Fruit fly (Drosophila melanogaster): Measurements from ENCODE around the gene Nrg.

Gene Nrg

DNA sequence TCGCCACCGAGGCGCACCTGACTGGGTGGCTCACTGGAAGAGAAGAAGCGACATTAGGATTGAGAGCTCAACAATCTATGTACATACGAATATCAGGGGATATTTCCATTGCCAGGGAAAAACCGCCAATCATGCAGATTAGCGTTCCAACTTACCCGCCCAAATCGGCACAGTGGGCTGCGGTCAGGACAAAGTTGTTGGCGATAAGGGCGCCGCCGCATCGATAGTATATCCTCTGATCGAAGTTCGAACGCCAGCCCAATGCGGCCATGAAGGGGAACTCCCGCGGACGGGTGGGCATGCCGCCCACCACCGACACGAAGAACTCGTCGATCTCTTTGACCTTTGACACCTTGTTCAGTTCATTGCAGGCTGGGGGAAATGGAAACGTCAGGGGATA lies 54.8 kb downstream of the Nrg start:
- no peak for TF ChIP-seq noc (tag; optimal IDR thresholded peaks at IDR 0.05)

DNA sequence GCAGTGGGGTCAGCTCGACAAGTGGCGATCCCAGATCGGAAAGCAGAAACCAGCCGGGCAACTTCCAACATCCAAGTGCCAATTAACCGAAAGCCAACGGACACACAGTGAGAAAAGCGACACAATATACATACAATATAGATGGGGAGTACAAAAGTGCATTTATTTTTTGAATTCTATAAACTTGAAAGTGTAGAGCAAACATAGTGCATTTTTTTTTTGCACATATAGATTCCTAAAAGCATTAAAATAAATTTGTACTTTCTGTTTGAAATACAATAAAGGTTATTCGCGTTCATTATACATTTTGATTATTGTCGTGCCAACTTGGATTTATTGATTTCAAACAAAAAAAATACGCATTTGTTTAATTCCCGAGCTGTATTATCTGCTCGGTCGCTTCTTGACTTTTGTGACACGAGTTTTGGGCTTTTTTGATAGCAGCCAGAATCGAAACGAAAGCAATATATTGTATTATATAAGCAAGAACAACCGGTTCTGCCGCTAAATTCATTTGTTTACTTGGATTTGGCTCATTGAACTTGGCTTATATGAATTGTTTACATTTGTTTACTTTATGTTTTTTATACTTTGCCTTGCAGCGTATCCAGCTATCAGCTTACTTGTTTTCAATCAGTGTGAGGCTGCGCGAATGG lies 55.9 kb downstream of the Nrg start, which contains the start of gene spirit:
Gene spirit, minus strand, starts transcription at position 655 of the 656 bp plus-strand sequence.
- TF ChIP-seq noc (tag; optimal IDR thresholded peaks at IDR 0.05), result no peak

DNA sequence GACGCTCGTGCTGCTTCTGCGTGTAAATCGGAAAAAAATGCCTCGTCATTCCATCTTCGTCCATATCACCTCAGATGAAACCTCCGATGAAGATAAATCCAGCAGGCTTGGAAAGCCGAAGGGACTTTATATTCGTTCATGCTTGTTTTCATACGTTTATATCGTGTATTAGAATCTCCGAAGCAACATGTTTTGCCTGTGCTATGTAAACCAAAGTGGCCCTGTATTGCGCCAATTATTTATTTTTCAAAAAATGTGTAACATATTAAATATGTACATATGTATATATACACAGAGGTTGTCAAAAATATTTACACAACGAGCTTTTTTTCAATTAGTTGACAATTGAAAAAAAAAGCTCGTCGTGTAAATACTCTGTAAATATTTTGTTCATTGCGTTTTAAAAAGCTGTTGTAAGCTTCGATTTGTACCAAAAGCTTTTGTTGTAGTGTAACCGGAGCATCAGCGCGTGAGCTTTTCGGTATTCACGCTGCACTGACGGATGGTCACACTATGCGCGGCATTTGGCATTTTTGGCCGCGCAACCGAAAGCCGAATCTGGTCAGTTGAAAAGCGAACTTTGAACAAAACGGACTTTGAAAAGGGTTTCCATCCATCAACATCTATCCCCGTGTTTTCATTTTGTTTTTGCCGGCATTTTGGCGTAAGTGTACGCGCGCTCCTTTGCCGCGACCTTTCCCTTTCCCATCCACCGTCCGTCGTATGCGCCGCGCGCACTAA lies 56.7 kb downstream of the Nrg start, which contains the start of gene CG12065:
Gene CG12065, plus strand, starts transcription at position 563 of the 741 bp plus-strand sequence.
- TF ChIP-seq noc (tag; optimal IDR thresholded peaks at IDR 0.05), result no peak

DNA sequence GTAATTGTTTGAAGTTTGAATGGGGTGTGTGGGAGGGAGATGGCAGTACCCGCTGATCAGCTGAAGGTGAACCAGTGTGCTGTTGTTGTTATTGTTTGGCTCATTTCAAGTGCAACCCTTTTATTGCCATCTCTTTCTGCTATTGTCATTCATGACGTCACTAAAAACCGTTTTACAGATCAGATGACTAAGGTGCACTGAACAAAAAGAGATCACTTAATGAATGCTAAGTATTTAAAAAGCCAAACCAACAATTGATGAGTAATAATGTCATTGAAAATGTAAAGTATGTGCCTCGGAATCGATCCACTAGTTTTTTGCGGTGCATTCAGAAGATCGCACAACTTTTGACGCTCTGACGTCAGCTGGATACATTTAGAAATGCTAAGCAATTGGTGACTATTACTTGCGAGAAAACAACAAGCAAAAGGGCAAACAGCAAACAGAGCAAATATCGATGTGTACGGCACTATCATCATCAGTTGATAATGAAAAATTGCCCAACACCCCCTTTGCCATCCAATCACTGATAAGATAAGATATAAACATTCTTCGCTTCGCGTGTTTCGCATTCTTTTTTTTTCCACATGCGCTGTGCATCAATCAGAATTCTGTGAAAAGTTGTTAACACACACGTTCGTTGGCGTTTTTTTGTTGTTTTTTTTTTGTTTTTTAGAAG lies 57.6 kb downstream of the Nrg start:
- TF ChIP-seq noc (tag; optimal IDR thresholded peaks at IDR 0.05), result no peak

DNA sequence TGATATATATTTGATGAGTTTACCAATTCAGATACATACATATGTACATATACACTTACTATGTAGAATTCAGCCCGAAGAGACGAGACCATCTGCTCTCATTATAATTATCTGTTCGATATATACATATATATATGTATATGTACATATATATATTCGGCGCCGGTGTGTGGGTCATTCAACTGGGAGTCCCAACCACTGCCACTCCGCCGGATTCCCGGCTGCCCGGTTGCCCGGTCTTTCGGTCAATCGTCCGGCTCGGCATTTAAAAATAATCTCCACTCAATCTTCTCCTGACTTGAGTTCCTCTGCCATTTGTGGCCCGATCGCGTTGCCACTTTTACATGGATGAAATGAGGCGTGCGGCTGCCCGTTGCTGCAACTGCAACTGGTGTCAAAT lies 59.5 kb downstream of the Nrg start:
- TF ChIP-seq noc (tag; optimal IDR thresholded peaks at IDR 0.05), result no peak

DNA sequence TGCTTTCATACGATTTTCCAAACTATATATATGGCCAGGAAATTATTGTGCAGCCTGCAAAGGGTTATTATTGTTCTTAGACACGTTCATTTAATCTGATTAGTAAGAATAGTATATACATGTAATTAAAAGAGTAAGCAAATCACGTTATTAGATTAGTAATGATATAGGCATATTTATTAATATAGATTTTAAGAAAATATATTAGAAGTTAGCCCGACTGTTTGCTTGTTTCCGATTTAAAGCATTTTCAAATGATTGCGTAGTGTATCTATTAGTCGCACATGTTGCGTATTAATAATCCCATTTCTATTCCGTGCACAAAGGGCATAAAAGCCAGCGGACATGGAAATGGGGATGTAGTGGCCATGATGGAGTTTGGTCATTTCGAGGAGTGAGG lies 61.9 kb downstream of the Nrg start:
- no peak for TF ChIP-seq noc (tag; optimal IDR thresholded peaks at IDR 0.05)

DNA sequence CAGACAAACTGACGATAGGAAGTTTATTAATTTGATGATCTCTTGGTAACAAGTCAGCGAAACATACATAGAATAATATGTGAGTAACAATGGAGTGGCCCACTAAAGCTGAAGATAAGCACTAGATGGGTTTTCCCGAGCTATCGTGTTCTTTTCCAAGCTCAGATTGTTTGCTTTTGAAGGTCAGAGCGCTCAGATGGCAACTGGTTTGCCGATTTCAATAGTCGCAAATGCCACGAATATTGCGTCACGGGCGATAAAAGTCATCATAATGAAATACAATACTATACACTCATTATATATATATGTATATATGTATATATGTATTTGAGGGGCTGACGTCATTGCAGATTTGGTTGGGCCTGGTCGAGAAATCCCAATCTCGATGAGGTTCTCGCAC lies 62.7 kb downstream of the Nrg start:
- TF ChIP-seq noc (tag; optimal IDR thresholded peaks at IDR 0.05), result no peak

DNA sequence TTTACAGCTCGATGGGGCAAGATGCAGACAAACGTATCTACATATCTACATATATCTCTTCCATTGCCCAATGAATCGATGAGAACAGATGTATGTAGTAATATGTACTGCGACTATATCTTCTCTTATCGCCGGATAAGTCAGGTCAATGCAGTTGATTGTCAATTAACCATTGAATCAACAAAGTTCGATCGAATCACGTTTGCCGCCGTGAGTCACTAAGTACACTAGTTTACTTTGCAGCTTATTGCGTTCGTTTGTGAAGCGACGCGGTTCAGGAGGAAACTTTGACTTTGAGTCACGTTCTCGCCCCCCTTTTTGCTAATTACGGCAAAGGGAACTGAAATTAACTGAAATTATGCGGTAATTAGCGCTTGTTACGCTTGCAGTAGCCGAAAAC lies 63.6 kb downstream of the Nrg start:
- no peak for TF ChIP-seq noc (tag; optimal IDR thresholded peaks at IDR 0.05)

DNA sequence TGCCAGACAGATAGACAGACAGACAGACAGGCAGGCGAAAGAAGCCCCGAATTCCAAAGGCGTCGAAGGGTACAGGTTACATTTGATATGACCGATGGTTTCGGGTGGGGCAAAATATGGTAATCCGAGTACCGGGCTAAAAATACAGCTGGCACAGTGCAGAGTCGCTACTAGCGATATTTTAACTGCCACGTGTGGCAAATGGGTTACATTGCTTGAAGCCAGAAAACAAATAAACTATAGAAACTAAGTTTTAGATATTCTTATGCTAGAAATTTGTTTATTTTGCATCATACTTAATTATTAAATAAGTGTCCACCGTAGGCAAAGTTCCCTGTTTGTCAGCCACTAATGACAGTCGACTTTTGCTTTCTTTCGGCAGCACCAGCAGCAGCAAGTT lies 66.0 kb downstream of the Nrg start:
- TF ChIP-seq noc (tag; optimal IDR thresholded peaks at IDR 0.05), result peak; percentile 36

DNA sequence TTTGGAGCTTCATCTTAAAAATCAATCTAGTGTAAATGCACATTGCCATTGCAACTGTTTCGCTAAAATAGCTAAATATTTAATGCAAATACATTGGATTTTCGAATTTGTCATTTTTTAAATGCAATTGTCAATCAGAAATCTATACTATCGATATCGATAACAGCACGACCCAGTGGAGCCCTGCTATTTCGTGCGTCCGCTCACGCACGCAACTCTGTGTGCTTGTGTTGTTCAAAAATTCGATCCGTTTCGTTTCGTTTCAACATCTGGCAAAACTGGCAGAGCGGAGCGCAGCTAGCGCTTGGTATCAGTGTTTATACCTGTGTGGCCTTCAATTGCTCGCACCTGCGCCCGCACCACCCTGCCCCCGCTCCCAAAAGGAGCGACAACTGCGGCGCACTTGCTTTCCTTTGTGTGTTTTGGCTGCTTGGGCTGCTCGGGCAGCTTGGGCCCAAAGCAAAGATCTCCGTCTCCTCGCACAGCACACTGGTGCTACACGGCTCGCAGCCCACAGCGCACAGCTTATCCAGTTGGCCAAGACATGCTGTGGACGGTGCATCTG lies 71.5 kb downstream of the Nrg start, which contains the start of gene CG12081:
Gene CG12081, plus strand, starts transcription at position 205 of the 565 bp plus-strand sequence.
- TF ChIP-seq noc (tag; optimal IDR thresholded peaks at IDR 0.05), result no peak

DNA sequence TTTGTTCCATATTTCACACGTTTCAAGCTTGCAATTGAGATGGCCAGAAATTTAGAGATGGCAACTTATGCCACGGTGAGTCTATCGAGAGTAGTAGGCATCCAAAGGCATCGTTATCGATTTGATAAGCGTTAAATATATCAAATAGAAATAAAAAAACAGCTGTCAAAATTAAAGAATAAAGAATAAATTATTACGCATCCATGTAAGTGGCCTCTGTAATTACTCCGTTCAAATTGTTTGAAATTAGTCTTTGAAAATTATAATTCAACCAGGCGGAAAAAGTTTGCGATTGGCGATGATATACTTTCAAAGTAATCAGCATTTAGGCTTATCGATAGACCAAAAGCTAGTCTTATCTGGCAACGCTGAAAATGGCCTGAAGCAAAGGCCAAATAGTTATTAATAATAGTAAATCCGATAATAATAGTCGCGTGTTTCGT lies 74.5 kb downstream of the Nrg start, which contains the start of the genes CG12659 and Crag:
Gene CG12659, minus strand, starts transcription at position 45 of the 443 bp plus-strand sequence.
Gene Crag, plus strand, starts transcription at position 347 of the 443 bp plus-strand sequence.
- no peak for TF ChIP-seq noc (tag; optimal IDR thresholded peaks at IDR 0.05)

DNA sequence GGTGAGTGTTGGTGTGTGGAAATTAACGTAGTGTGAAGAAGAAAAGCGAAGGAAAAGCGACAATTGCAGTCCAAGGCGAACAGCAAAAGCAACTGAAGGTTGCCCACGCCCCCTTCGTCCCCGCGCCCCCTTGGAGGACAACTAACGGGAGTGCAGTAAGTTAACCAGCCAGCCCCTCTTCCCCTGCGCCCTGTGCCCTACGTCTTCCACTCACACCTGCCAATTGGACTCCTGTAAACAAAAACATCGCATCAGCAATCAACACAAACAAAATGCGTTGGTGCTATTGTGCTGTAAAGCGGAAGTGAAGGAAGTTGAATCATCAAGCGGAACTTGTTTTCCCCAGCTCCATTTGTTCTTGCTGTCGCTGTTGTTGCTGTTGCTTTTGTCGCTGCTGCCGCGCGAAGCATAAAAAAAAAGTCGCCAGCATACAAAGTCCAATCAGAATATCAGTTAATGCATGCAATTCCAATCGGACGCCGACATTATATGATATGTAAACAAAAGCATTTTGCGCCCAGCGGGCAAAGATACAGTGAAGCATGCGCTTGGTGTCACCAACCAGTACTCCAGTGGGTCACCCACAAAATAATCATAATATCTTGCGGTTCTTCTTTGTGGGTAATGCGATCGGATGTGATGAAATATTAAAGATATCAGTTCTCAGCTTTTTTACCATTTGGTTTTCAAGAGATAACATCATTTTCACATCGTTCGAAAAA lies 75.4 kb downstream of the Nrg start:
- no peak for TF ChIP-seq noc (tag; optimal IDR thresholded peaks at IDR 0.05)

DNA sequence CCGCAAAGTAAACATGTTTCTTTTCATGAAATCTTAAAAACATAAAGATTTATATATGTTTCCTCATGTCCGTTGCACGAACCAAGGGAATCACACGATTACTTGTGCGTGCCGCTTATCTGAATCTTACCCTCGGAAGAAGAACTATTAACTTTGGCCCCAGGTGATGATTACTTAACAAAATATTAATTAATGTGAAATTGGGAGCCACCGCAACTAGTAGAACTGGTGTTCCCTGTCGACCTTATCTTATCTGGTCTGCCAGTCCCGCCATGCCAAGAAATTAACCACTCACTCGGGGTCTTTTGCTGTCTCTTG lies 75.9 kb downstream of the Nrg start:
- no peak for TF ChIP-seq noc (tag; optimal IDR thresholded peaks at IDR 0.05)

DNA sequence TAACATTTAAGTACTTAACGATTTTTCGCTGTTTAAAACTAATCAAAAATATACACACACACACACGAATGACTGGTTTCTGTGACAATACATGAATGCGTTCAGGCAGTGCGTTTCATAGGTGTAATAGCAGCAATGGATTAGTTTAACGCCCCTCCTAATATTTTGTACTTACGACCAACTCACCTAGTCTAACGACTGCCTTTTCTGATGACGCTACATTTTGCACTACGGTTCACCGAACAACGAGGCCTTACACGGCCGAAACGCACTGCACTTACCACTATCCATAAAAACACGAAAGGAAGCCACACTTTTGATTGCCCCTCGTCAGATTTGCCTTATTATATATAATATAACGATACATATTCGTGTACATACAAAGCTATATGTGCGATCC lies 84.0 kb downstream of the Nrg start:
- TF ChIP-seq noc (tag; optimal IDR thresholded peaks at IDR 0.05), result no peak
